Fruit fly (Drosophila melanogaster): ENCODE measurements around the gene CG15554.
A peak's percentile ranks its signal among the peaks of the same experiment; 100 is the strongest.

The CG15554 gene

dm6 chr3R:31125746-31126199, at the start of gene CG15554:
CG15554 (plus strand) TSS chr3R:31126149.
- TF ChIP-seq CG4496 (GFP tag; IDR thresholded peaks at IDR 0.05) (no peak), CG17806 (tag; optimal IDR thresholded peaks at IDR 0.05) (no peak), CG9948 (tag; optimal IDR thresholded peaks at IDR 0.05) (no peak), CG34367 (tag; optimal IDR thresholded peaks at IDR 0.05) (no peak), CG14655 (GFP tag; optimal IDR thresholded peaks at IDR 0.05) (no peak), Pif1B (GFP tag; optimal IDR thresholded peaks at IDR 0.05) (no peak), Snoo (tag; optimal IDR thresholded peaks at IDR 0.05) (no peak), gl (tag; optimal IDR thresholded peaks at IDR 0.05) (no peak), CG32121 (GFP tag; IDR thresholded peaks at IDR 0.05) (no peak), CG15710 (tag; optimal IDR thresholded peaks at IDR 0.05) (no peak), Pif1A (GFP tag; optimal IDR thresholded peaks at IDR 0.05) (no peak), CG10348 (GFP tag; IDR thresholded peaks at IDR 0.05) (no peak), rn (GFP tag; IDR thresholded peaks at IDR 0.05) (no peak), fd96Ca (GFP tag; IDR thresholded peaks at IDR 0.05) (no peak), CG8301 (tag; optimal IDR thresholded peaks at IDR 0.05) (no peak)

- TF ChIP-seq CG4496 (GFP tag; IDR thresholded peaks at IDR 0.05), result 0 out of 3 replicates have a peak, but pooled peaks have one; percentile 23
- TF ChIP-seq Ets98B (GFP tag; IDR thresholded peaks at IDR 0.05), result no peak
Observed at dm6 chr3R:31086394-31086793, 39.6 kb upstream of the CG15554 start.

DNA sequence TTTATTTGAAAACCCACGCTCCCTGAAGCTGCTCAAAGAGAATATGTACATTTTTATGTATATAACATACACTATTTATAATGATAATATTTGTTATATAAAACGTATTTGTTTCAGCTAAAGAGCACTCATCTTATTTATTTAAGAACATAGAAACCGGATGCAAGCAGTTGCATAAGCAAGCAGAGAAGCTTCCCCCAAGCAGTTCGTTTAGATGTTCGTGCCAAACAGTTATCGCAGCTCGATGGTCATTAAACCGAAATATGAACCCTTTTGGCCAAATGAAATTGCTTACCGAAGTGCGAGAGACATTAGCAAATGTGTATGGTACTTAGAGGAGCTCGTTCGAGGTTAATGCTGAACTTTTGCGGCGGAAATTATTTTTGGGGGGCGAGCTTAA, 36.0 kb upstream of the CG15554 start:
- TF ChIP-seq CG15710 (tag; optimal IDR thresholded peaks at IDR 0.05), result no peak
- no peak for TF ChIP-seq rn (GFP tag; IDR thresholded peaks at IDR 0.05)
- no peak for TF ChIP-seq CG32121 (GFP tag; IDR thresholded peaks at IDR 0.05)
- no peak for TF ChIP-seq CG4496 (GFP tag; IDR thresholded peaks at IDR 0.05)
- no peak for TF ChIP-seq EcR (GFP tag; optimal IDR thresholded peaks at IDR 0.05)
- TF ChIP-seq CG17806 (tag; optimal IDR thresholded peaks at IDR 0.05), result no peak
- TF ChIP-seq CG14655 (GFP tag; optimal IDR thresholded peaks at IDR 0.05), result no peak
- no peak for TF ChIP-seq CG12605 (GFP tag; IDR thresholded peaks at IDR 0.05)
- TF ChIP-seq Pif1B (GFP tag; optimal IDR thresholded peaks at IDR 0.05), result no peak
- TF ChIP-seq Pif1A (GFP tag; optimal IDR thresholded peaks at IDR 0.05), result no peak
- no peak for TF ChIP-seq fd96Ca (GFP tag; IDR thresholded peaks at IDR 0.05)
- TF ChIP-seq CG8301 (tag; optimal IDR thresholded peaks at IDR 0.05), result no peak
- no peak for TF ChIP-seq Ets98B (GFP tag; IDR thresholded peaks at IDR 0.05)
- no peak for TF ChIP-seq CG8159 (tag; optimal IDR thresholded peaks at IDR 0.05)
- TF ChIP-seq CG13204 (GFP tag; optimal IDR thresholded peaks at IDR 0.05), result no peak
- TF ChIP-seq Snoo (tag; optimal IDR thresholded peaks at IDR 0.05), result no peak
- no peak for TF ChIP-seq CG9948 (tag; optimal IDR thresholded peaks at IDR 0.05)
- no peak for TF ChIP-seq CG34367 (tag; optimal IDR thresholded peaks at IDR 0.05)

DNA sequence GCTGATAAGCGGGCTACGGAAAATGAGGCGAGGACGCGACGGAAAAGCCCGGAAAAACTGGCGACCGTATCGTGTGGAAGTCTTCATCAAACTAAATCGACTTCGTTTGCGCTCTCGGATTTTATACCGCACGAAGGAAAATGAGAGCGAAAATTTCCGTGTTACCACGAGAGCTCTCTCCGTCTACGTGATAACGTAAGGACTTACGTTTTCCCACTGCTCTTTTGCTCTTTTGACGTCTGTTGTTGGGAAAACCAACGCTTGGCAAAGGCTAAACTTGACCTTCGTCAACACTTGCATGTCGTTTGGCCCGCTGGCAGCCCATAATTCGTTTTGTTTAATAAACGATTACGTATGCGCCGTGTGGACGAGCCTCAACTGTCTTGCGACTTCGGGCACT, 28.7 kb upstream of the CG15554 start, which contains the start of gene CG11317:
CG11317 (minus strand) TSS at position 101 of the 400 bp plus-strand sequence.
- TF ChIP-seq CG34367 (tag; optimal IDR thresholded peaks at IDR 0.05), result no peak

dm6 chr3R:31101069-31101468, 24.9 kb upstream of the CG15554 start, which contains the start of gene CG15553:
CG15553 (minus strand) TSS chr3R:31101169.
- TF ChIP-seq CG13204 (GFP tag; optimal IDR thresholded peaks at IDR 0.05) (no peak), CG12605 (GFP tag; IDR thresholded peaks at IDR 0.05) (no peak), CG4496 (GFP tag; IDR thresholded peaks at IDR 0.05) (no peak), CG17806 (tag; optimal IDR thresholded peaks at IDR 0.05) (no peak), CG9948 (tag; optimal IDR thresholded peaks at IDR 0.05) (no peak)

dm6 chr3R:31109126-31109525, 16.8 kb upstream of the CG15554 start, which contains the start of gene Mayo:
Mayo (minus strand) TSS chr3R:31109191.
- TF ChIP-seq CG8159 (tag; optimal IDR thresholded peaks at IDR 0.05), result no peak
- TF ChIP-seq CG13204 (GFP tag; optimal IDR thresholded peaks at IDR 0.05), result no peak
- TF ChIP-seq EcR (GFP tag; optimal IDR thresholded peaks at IDR 0.05), result no peak
- TF ChIP-seq CG12605 (GFP tag; IDR thresholded peaks at IDR 0.05), result no peak
- no peak for TF ChIP-seq CG9948 (tag; optimal IDR thresholded peaks at IDR 0.05)
- TF ChIP-seq CG17806 (tag; optimal IDR thresholded peaks at IDR 0.05), result no peak
- no peak for TF ChIP-seq gl (tag; optimal IDR thresholded peaks at IDR 0.05)
- no peak for TF ChIP-seq Snoo (tag; optimal IDR thresholded peaks at IDR 0.05)
- TF ChIP-seq Pif1B (GFP tag; optimal IDR thresholded peaks at IDR 0.05), result no peak
- no peak for TF ChIP-seq fd96Ca (GFP tag; IDR thresholded peaks at IDR 0.05)
- no peak for TF ChIP-seq Ets98B (GFP tag; IDR thresholded peaks at IDR 0.05)
- TF ChIP-seq Pif1A (GFP tag; optimal IDR thresholded peaks at IDR 0.05), result no peak
- TF ChIP-seq CG4496 (GFP tag; IDR thresholded peaks at IDR 0.05), result no peak
- TF ChIP-seq D1 (tag; optimal IDR thresholded peaks at IDR 0.05), result no peak
- TF ChIP-seq CG34367 (tag; optimal IDR thresholded peaks at IDR 0.05), result no peak

- no peak for TF ChIP-seq CG4496 (GFP tag; IDR thresholded peaks at IDR 0.05)
- no peak for TF ChIP-seq Pif1B (GFP tag; optimal IDR thresholded peaks at IDR 0.05)
- no peak for TF ChIP-seq rn (GFP tag; IDR thresholded peaks at IDR 0.05)
- no peak for TF ChIP-seq CG14655 (GFP tag; optimal IDR thresholded peaks at IDR 0.05)
- TF ChIP-seq CG8301 (tag; optimal IDR thresholded peaks at IDR 0.05), result no peak
- no peak for TF ChIP-seq fd96Ca (GFP tag; IDR thresholded peaks at IDR 0.05)
- TF ChIP-seq CG15710 (tag; optimal IDR thresholded peaks at IDR 0.05), result no peak
- no peak for TF ChIP-seq CG10348 (GFP tag; IDR thresholded peaks at IDR 0.05)
- no peak for TF ChIP-seq Ets98B (GFP tag; IDR thresholded peaks at IDR 0.05)
Observed at dm6 chr3R:31119854-31120423, 6.0 kb upstream of the CG15554 start.

Data from whole organism, pupa.